Fruit fly (Drosophila melanogaster) whole organism, embryonic: ENCODE measurements around the gene rumi.

ENCODE experiments used
- Aef1 ChIP-seq: fragments of 200-800 bp; sonication (Bioruptor generic); IDR thresholded peaks from 3 replicates; pipeline ENCODE4 v1.3.6; 2022; ENCODE audit warnings: missing biosample characterization, missing genetic modification characterization
- Atf-2 ChIP-seq: fragments of 200-800 bp; sonication (Bioruptor generic); optimal IDR thresholded peaks from 2 replicates; lab custom pipeline; 2016; ENCODE audit warnings: missing biosample characterization, missing genetic modification characterization
- Awh ChIP-seq: fragments of 200-800 bp; sonication (Bioruptor generic); IDR thresholded peaks from 2 replicates; pipeline ENCODE4, ENCODE4 v1.3.6; 2022; ENCODE audit warnings: missing biosample characterization, missing genetic modification characterization
- BtbVII ChIP-seq: fragments of 200-800 bp; sonication (Bioruptor generic); optimal IDR thresholded peaks from 3 replicates; lab custom pipeline; 2017; ENCODE audit warnings: missing biosample characterization, mild to moderate bottlenecking, missing genetic modification characterization
- CG10209 ChIP-seq: fragments of 200-800 bp; sonication (Bioruptor generic); optimal IDR thresholded peaks from 3 replicates; lab custom pipeline; 2017; ENCODE audit warnings: missing biosample characterization, mild to moderate bottlenecking, missing genetic modification characterization, missing genetic modification reagents
- CG10565 ChIP-seq: fragments of 200-800 bp; sonication (Bioruptor generic); optimal IDR thresholded peaks from 3 replicates; lab custom pipeline; 2016; ENCODE audit warnings: missing biosample characterization, mild to moderate bottlenecking, missing genetic modification characterization
- CG12391 ChIP-seq: fragments of 200-800 bp; sonication (Bioruptor generic); optimal IDR thresholded peaks from 3 replicates; lab custom pipeline; 2018; ENCODE audit warnings: missing biosample characterization, mild to moderate bottlenecking, missing genetic modification characterization, moderate library complexity
- CG12659 ChIP-seq: fragments of 200-800 bp; sonication (Bioruptor generic); optimal IDR thresholded peaks from 3 replicates; lab custom pipeline; 2017; ENCODE audit warnings: mild to moderate bottlenecking, missing biosample characterization, missing genetic modification reagents, missing genetic modification characterization
- CG13894 ChIP-seq: fragments of 200-800 bp; sonication (Bioruptor generic); optimal IDR thresholded peaks from 3 replicates; lab custom pipeline; 2018; ENCODE audit warnings: missing biosample characterization, mild to moderate bottlenecking, missing genetic modification characterization, moderate library complexity
- CG14667 ChIP-seq: fragments of 200-800 bp; sonication (Bioruptor generic); IDR thresholded peaks from 2 replicates; pipeline ENCODE4 v1.3.6; 2022; ENCODE audit warnings: missing biosample characterization, missing genetic modification characterization
- CG14965 ChIP-seq: fragments of 200-800 bp; sonication (Bioruptor generic); optimal IDR thresholded peaks from 2 replicates; lab custom pipeline; 2016; ENCODE audit warnings: missing biosample characterization, missing genetic modification characterization, borderline replicate concordance
- CG15479 ChIP-seq: fragments of 200-800 bp; sonication (Bioruptor generic); optimal IDR thresholded peaks from 3 replicates; lab custom pipeline; 2019; ENCODE audit warnings: missing biosample characterization, mild to moderate bottlenecking, missing genetic modification characterization, moderate library complexity
- CG2889 ChIP-seq: fragments of 200-800 bp; sonication (Bioruptor generic); IDR thresholded peaks from 3 replicates; pipeline ENCODE4 v1.3.6; 2022; ENCODE audit warnings: missing biosample characterization, missing genetic modification characterization
- CG3407 ChIP-seq: fragments of 200-800 bp; sonication (Bioruptor generic); optimal IDR thresholded peaks from 2 replicates; lab custom pipeline; 2018; ENCODE audit warnings: missing biosample characterization, mild to moderate bottlenecking, missing genetic modification characterization
- CG43689 ChIP-seq: fragments of 200-800 bp; sonication (Bioruptor generic); IDR thresholded peaks from 2 replicates; pipeline ENCODE4 v1.3.6; 2022; ENCODE audit warnings: missing biosample characterization, missing genetic modification characterization
- CG4424 ChIP-seq: fragments of 200-800 bp; sonication (Bioruptor generic); optimal IDR thresholded peaks from 3 replicates; lab custom pipeline; 2016; ENCODE audit warnings: missing biosample characterization, missing genetic modification characterization
- CG6683 ChIP-seq: fragments of 200-800 bp; sonication (Bioruptor generic); optimal IDR thresholded peaks from 2 replicates; lab custom pipeline; 2017; ENCODE audit warnings: missing biosample characterization, mild to moderate bottlenecking, missing genetic modification characterization, missing genetic modification reagents
- CG7271 ChIP-seq: fragments of 200-800 bp; sonication (Bioruptor generic); optimal IDR thresholded peaks from 2 replicates; lab custom pipeline; 2018; ENCODE audit warnings: missing biosample characterization, mild to moderate bottlenecking, missing genetic modification characterization, moderate library complexity
- CG8281 ChIP-seq: fragments of 200-800 bp; sonication (Bioruptor generic); optimal IDR thresholded peaks from 2 replicates; lab custom pipeline; 2018; ENCODE audit warnings: missing biosample characterization, mild to moderate bottlenecking, missing genetic modification characterization, moderate library complexity
- CG9797 ChIP-seq: fragments of 200-800 bp; sonication (Bioruptor generic); optimal IDR thresholded peaks from 3 replicates; lab custom pipeline; 2018; ENCODE audit warnings: missing biosample characterization, mild to moderate bottlenecking, missing genetic modification characterization
- CTCF ChIP-seq: fragments of 200-800 bp; sonication (Bioruptor generic); optimal IDR thresholded peaks from 2 replicates; lab custom pipeline; 2017; ENCODE audit warnings: missing biosample characterization, mild to moderate bottlenecking, missing genetic modification characterization, moderate library complexity
- Chrac-16 ChIP-seq: fragments of 200-800 bp; sonication (Bioruptor generic); optimal IDR thresholded peaks from 3 replicates; lab custom pipeline; 2016; ENCODE audit warnings: missing biosample characterization, missing genetic modification characterization
- D19B ChIP-seq: fragments of 200-800 bp; sonication (Bioruptor generic); optimal IDR thresholded peaks from 2 replicates; lab custom pipeline; 2017; ENCODE audit warnings: missing biosample characterization, mild to moderate bottlenecking, missing genetic modification characterization
- Drgx ChIP-seq: fragments of 200-800 bp; sonication (Bioruptor generic); IDR thresholded peaks from 2 replicates; pipeline ENCODE4 v1.3.6; 2022; ENCODE audit warnings: missing biosample characterization, missing genetic modification characterization
- Hr3 ChIP-seq: fragments of 200-800 bp; sonication (Bioruptor generic); optimal IDR thresholded peaks from 3 replicates; lab custom pipeline; 2016; ENCODE audit warnings: missing biosample characterization, missing genetic modification characterization
- Mad ChIP-seq: fragments of 200-800 bp; sonication (Bioruptor generic); optimal IDR thresholded peaks from 2 replicates; lab custom pipeline; 2016; ENCODE audit warnings: missing biosample characterization, missing genetic modification characterization
- Meics ChIP-seq: fragments of 200-800 bp; sonication (Bioruptor generic); optimal IDR thresholded peaks from 2 replicates; lab custom pipeline; 2017; ENCODE audit warnings: missing biosample characterization, mild to moderate bottlenecking, missing genetic modification characterization
- Opbp ChIP-seq: fragments of 200-800 bp; sonication (Bioruptor generic); IDR thresholded peaks from 3 replicates; pipeline ENCODE4 v1.3.6; 2022; ENCODE audit warnings: missing biosample characterization, missing genetic modification characterization; ENCODE audit not compliant: partially characterized antibody
- Rfx ChIP-seq: fragments of 200-800 bp; sonication (Bioruptor generic); IDR thresholded peaks from 2 replicates; pipeline ENCODE4 v1.3.6; 2022; ENCODE audit warnings: missing biosample characterization, missing genetic modification characterization
- Tbp ChIP-seq: fragments of >200 bp; optimal IDR thresholded peaks from 2 replicates; lab custom pipeline; 2018; ENCODE audit warnings: missing biosample characterization, missing genetic modification characterization
- ash1 ChIP-seq: fragments of 200-800 bp; sonication (Bioruptor generic); optimal IDR thresholded peaks from 2 replicates; lab custom pipeline; 2018; ENCODE audit warnings: missing biosample characterization, mild to moderate bottlenecking, missing genetic modification characterization
- chm ChIP-seq: fragments of 200-800 bp; sonication (Bioruptor generic); IDR thresholded peaks from 2 replicates; pipeline ENCODE4 v1.3.6; 2022; ENCODE audit warnings: missing biosample characterization, missing genetic modification characterization
- crp ChIP-seq, 2 experiments: fragments of 200-800 bp; sonication (Bioruptor generic); optimal IDR thresholded peaks; 2 replicates in 1 of 2; 3 replicates in 1 of 2; lab custom pipeline; 2017; ENCODE audit warnings: missing biosample characterization in 2 of 2, missing genetic modification characterization in 2 of 2, mild to moderate bottlenecking in 1 of 2, moderate library complexity in 1 of 2
- da ChIP-seq: fragments of 200-800 bp; sonication (Bioruptor generic); optimal IDR thresholded peaks from 2 replicates; lab custom pipeline; 2016; ENCODE audit warnings: missing biosample characterization, missing genetic modification characterization
- dysf ChIP-seq: fragments of 200-800 bp; sonication (Bioruptor generic); IDR thresholded peaks from 3 replicates; pipeline ENCODE4 v1.3.6; 2022; ENCODE audit warnings: missing biosample characterization, missing genetic modification characterization
- fd3F ChIP-seq: fragments of 200-800 bp; sonication (Bioruptor generic); optimal IDR thresholded peaks from 2 replicates; lab custom pipeline; 2018; ENCODE audit warnings: missing biosample characterization, mild to moderate bottlenecking, missing genetic modification characterization, moderate library complexity
- gce ChIP-seq: fragments of 200-800 bp; sonication (Bioruptor generic); IDR thresholded peaks from 3 replicates; pipeline ENCODE4 v1.3.6; 2022; ENCODE audit warnings: missing biosample characterization, missing genetic modification characterization
- hb ChIP-seq: fragments of 200-800 bp; sonication (Bioruptor generic); IDR thresholded peaks from 3 replicates; pipeline ENCODE4 v1.3.6; 2022; ENCODE audit warnings: missing biosample characterization, missing genetic modification characterization; ENCODE audit not compliant: partially characterized antibody
- insv ChIP-seq, 2 experiments: fragments of 200-800 bp; sonication (Bioruptor generic); optimal IDR thresholded peaks; 3 replicates each; lab custom pipeline; 2016 to 2018; ENCODE audit warnings: missing biosample characterization in 2 of 2, missing genetic modification characterization in 2 of 2
- lola ChIP-seq, 3 experiments: fragments of >200 bp in 2 of 3; fragments of 200-800 bp in 1 of 3; sonication (Bioruptor generic) in 1 of 3; optimal IDR thresholded peaks; 2 replicates each; lab custom pipeline; 2017 to 2019; ENCODE audit warnings: missing biosample characterization in 3 of 3, missing genetic modification characterization in 3 of 3, mild to moderate bottlenecking in 1 of 3, moderate library complexity in 1 of 3
- oc ChIP-seq: fragments of 200-800 bp; sonication (Bioruptor generic); optimal IDR thresholded peaks from 2 replicates; lab custom pipeline; 2018; ENCODE audit warnings: missing biosample characterization, mild to moderate bottlenecking, missing genetic modification characterization, moderate library complexity
- onecut ChIP-seq: fragments of 200-800 bp; sonication (Bioruptor generic); IDR thresholded peaks from 2 replicates; pipeline ENCODE4 v1.3.6; 2022; ENCODE audit warnings: missing biosample characterization, missing genetic modification characterization
- sens ChIP-seq: fragments of 200-800 bp; sonication (Bioruptor generic); peaks from one replicate; lab custom pipeline; 2016; ENCODE audit warnings: missing biosample characterization, missing genetic modification characterization
- shn ChIP-seq: fragments of 200-800 bp; sonication (Bioruptor generic); optimal IDR thresholded peaks from 3 replicates; lab custom pipeline; 2016; ENCODE audit warnings: missing biosample characterization, missing genetic modification characterization
- sob ChIP-seq: fragments of 200-800 bp; sonication (Bioruptor generic); IDR thresholded peaks from 2 replicates; pipeline ENCODE4 v1.3.6; 2022; ENCODE audit warnings: missing biosample characterization, missing genetic modification characterization
- tna ChIP-seq: fragments of 200-800 bp; sonication (Bioruptor generic); IDR thresholded peaks from 2 replicates; pipeline ENCODE4 v1.3.6; 2022; ENCODE audit warnings: missing biosample characterization, missing genetic modification characterization; ENCODE audit not compliant: partially characterized antibody
- toy ChIP-seq: fragments of 200-800 bp; sonication (Bioruptor generic); IDR thresholded peaks from 2 replicates; pipeline ENCODE4 v1.3.6; 2022; ENCODE audit warnings: missing biosample characterization, missing genetic modification characterization
- ttk ChIP-seq: fragments of 200-800 bp; sonication (Bioruptor generic); IDR thresholded peaks from 2 replicates; pipeline ENCODE4 v2.1.2; 2022; ENCODE audit warnings: missing biosample characterization, missing genetic modification characterization
- usp ChIP-seq: fragments of >200 bp; optimal IDR thresholded peaks from 2 replicates; lab custom pipeline; 2017; ENCODE audit warnings: missing biosample characterization, missing genetic modification characterization
- vfl ChIP-seq: fragments of 200-800 bp; sonication (Bioruptor generic); optimal IDR thresholded peaks from 2 replicates; lab custom pipeline; 2016; ENCODE audit warnings: missing biosample characterization, missing genetic modification characterization

Gene rumi

dm6 chr3R:22755187-22755777, 4.9 kb upstream of the rumi start (continued):
- TF ChIP-seq BtbVII: no peak
- no peak for TF ChIP-seq tna
- peak; percentile 33; the same call in 1 of the 2 replicates for TF ChIP-seq ttk (GFP tag; lab: Robert Waterston, UW)
- no peak for TF ChIP-seq CG13894 (tag; lab: Kevin White, UChicago)
- TF ChIP-seq ash1 (GFP tag; lab: Kevin White, UChicago): no peak
- TF ChIP-seq lola (GFP tag; optimal IDR thresholded peaks at IDR 0.05; lab: Kevin White, UChicago): no peak
- no peak for TF ChIP-seq hb
- no peak for TF ChIP-seq sens (GFP tag; lab: Kevin White, UChicago)
- TF ChIP-seq Awh (GFP tag; lab: Robert Waterston, UW): no peak
- TF ChIP-seq CG43689 (GFP tag; lab: Robert Waterston, UW): no peak
- TF ChIP-seq onecut (GFP tag; lab: Robert Waterston, UW): peak; percentile 99
- no peak for TF ChIP-seq Chrac-16
- TF ChIP-seq Hr3 (GFP tag; lab: Kevin White, UChicago): no peak
- no peak for TF ChIP-seq gce (GFP tag; lab: Robert Waterston, UW)
- peak in 1 of 2 experiments; percentile 15 for TF ChIP-seq crp (GFP tag; optimal IDR thresholded peaks at IDR 0.05; lab: Kevin White, UChicago)
- no peak for TF ChIP-seq CG14667
- TF ChIP-seq Opbp: no peak
- 0 out of 2 replicates have a peak, but pooled peaks have one; percentile 25 for TF ChIP-seq sob (GFP tag; lab: Robert Waterston, UW)
- no peak for TF ChIP-seq CG9797 (GFP tag; lab: Kevin White, UChicago)
- no peak for TF ChIP-seq CG10209 (GFP tag; lab: Kevin White, UChicago)
- no peak for TF ChIP-seq Tbp (GFP tag; lab: Kevin White, UChicago)
- 0 out of 2 replicates have a peak, but pooled peaks have one; percentile 8 for TF ChIP-seq Drgx (GFP tag; lab: Robert Waterston, UW)
- no peak for TF ChIP-seq CG14965
- no peak for TF ChIP-seq CTCF (GFP tag; lab: Kevin White, UChicago)
- TF ChIP-seq usp (GFP tag; lab: Kevin White, UChicago): no peak
- TF ChIP-seq CG2889: no peak
- TF ChIP-seq CG12659 (GFP tag; lab: Kevin White, UChicago): no peak
- TF ChIP-seq fd3F (GFP tag; lab: Kevin White, UChicago): no peak
- TF ChIP-seq oc (tag; lab: Kevin White, UChicago): no peak
- TF ChIP-seq D19B (GFP tag; lab: Kevin White, UChicago): no peak
- no peak for TF ChIP-seq CG3407
- TF ChIP-seq Aef1 (GFP tag; lab: Robert Waterston, UW): no peak

dm6 chr3R:22753895-22754774, 3.7 kb upstream of the rumi start:
- TF ChIP-seq CG10565 (GFP tag; lab: Kevin White, UChicago) (no peak), CG15479 (GFP tag; lab: Kevin White, UChicago) (no peak), Mad (GFP tag; lab: Kevin White, UChicago) (peak; percentile 23), vfl (GFP tag; lab: Kevin White, UChicago) (no peak), Meics (GFP tag; lab: Kevin White, UChicago) (peak; percentile 77), CG12391 (tag; lab: Kevin White, UChicago) (peak; percentile 71), CG4424 (GFP tag; lab: Kevin White, UChicago) (peak; percentile 64), Atf-2 (GFP tag; lab: Kevin White, UChicago) (peak; percentile 55), shn (peak; percentile 50), insv (GFP tag; optimal IDR thresholded peaks at IDR 0.05; lab: Kevin White, UChicago) (no peak), CG8281 (peak; percentile 39), toy (no peak), CG6683 (GFP tag; lab: Kevin White, UChicago) (no peak), Rfx (peak; percentile 74), CG43689 (GFP tag; lab: Robert Waterston, UW) (no peak), CG7271 (no peak), da (GFP tag; lab: Kevin White, UChicago) (no peak), chm (GFP tag; lab: Robert Waterston, UW) (peak; percentile 83), dysf (GFP tag; lab: Robert Waterston, UW) (peak; percentile 68)
